Fruit fly (Drosophila melanogaster): ENCODE measurements around the gene CG9135.

Gene CG9135

DNA sequence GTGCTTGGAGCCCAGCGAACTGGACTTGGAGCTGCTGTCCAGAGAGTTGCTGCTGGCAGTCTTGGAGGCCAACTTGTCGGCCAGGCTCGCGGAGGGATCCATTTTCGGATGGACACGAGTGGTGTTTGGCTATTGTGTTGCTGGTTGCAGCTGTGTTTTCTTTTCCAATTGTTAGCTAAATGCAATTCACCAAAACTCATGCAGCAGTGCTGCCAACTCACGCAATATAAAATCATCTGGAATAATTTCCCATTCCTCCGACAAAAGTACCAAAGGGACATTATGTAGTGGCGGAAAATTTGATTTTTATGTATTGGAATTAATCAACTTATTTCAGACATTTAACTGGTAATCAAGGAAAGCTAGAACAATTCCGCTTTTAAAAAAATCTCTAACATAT is 13.9 kb upstream of the CG9135 start, which contains the start of gene mtm (continued):
- no peak for TF ChIP-seq Asciz (GFP tag; optimal IDR thresholded peaks at IDR 0.05)
- TF ChIP-seq crp (GFP tag; optimal IDR thresholded peaks at IDR 0.05), result peak; percentile 40 to 91
- no peak for TF ChIP-seq TFAM (GFP tag; optimal IDR thresholded peaks at IDR 0.05)
- no peak for TF ChIP-seq CG7963 (GFP tag; IDR thresholded peaks at IDR 0.05; ENCODE audit: partially characterized antibody)
- TF ChIP-seq zfh2 (GFP tag; optimal IDR thresholded peaks at IDR 0.05), result no peak
- TF ChIP-seq org-1 (GFP tag; optimal IDR thresholded peaks at IDR 0.05), result no peak
- no peak for TF ChIP-seq Max (GFP tag; optimal IDR thresholded peaks at IDR 0.05)
- TF ChIP-seq CG12219 (GFP tag; optimal IDR thresholded peaks at IDR 0.05), result no peak
- TF ChIP-seq CG11560 (tag; IDR thresholded peaks at IDR 0.05), result no peak
- peak; percentile 99 for TF ChIP-seq trem (tag; optimal IDR thresholded peaks at IDR 0.05)
- TF ChIP-seq Dll (GFP tag; IDR thresholded peaks at IDR 0.05; ENCODE audit: partially characterized antibody), result 0 out of 4 replicates have a peak, but pooled peaks have one; percentile 19
- TF ChIP-seq CG10654 (GFP tag; optimal IDR thresholded peaks at IDR 0.05), result no peak
- no peak for TF ChIP-seq ken (GFP tag; IDR thresholded peaks at IDR 0.05)
- no peak for TF ChIP-seq ssp (GFP tag; IDR thresholded peaks at IDR 0.05)
- TF ChIP-seq CG4617 (GFP tag; optimal IDR thresholded peaks at IDR 0.05; ENCODE audit: borderline replicate concordance), result peak; percentile 67
- no peak for TF ChIP-seq Mes4 (GFP tag; optimal IDR thresholded peaks at IDR 0.05)
- TF ChIP-seq jing (GFP tag; optimal IDR thresholded peaks at IDR 0.05), result no peak
- TF ChIP-seq CG7987 (GFP tag; optimal IDR thresholded peaks at IDR 0.05), result no peak
- no peak for TF ChIP-seq NC2α (GFP tag; optimal IDR thresholded peaks at IDR 0.05)
- no peak for TF ChIP-seq CG10959 (GFP tag; IDR thresholded peaks at IDR 0.05)
- TF ChIP-seq Fer2 (tag; optimal IDR thresholded peaks at IDR 0.05), result no peak
- no peak for TF ChIP-seq Atf6 (GFP tag; IDR thresholded peaks at IDR 0.05)
- no peak for TF ChIP-seq CG6683 (GFP tag; optimal IDR thresholded peaks at IDR 0.05)
- TF ChIP-seq lola (GFP tag; optimal IDR thresholded peaks at IDR 0.05), result no peak
- TF ChIP-seq Dip2 (GFP tag; IDR thresholded peaks at IDR 0.05), result no peak
- TF ChIP-seq shn (GFP tag; optimal IDR thresholded peaks at IDR 0.05), result no peak
- no peak for TF ChIP-seq fru (optimal IDR thresholded peaks at IDR 0.05)
- no peak for TF ChIP-seq fd64A (GFP tag; optimal IDR thresholded peaks at IDR 0.05)
- no peak for TF ChIP-seq hth (optimal IDR thresholded peaks at IDR 0.05)
- TF ChIP-seq sima (GFP tag; optimal IDR thresholded peaks at IDR 0.05), result no peak
- no peak for TF ChIP-seq dati (GFP tag; IDR thresholded peaks at IDR 0.05)
- peak; percentile 74 for TF ChIP-seq MESR4 (GFP tag; optimal IDR thresholded peaks at IDR 0.05)
- TF ChIP-seq sens-2 (GFP tag; IDR thresholded peaks at IDR 0.05), result no peak
- no peak for TF ChIP-seq repo (GFP tag; optimal IDR thresholded peaks at IDR 0.05)
- TF ChIP-seq onecut (GFP tag; IDR thresholded peaks at IDR 0.05), result no peak
- TF ChIP-seq CG9797 (GFP tag; optimal IDR thresholded peaks at IDR 0.05), result no peak
- TF ChIP-seq sna (GFP tag; IDR thresholded peaks at IDR 0.05; ENCODE audit: partially characterized antibody), result 0 out of 2 replicates have a peak, but pooled peaks have one; percentile 30
- peak; percentile 4 for TF ChIP-seq CG10267 (tag; optimal IDR thresholded peaks at IDR 0.05)
- no peak for TF ChIP-seq CG18619 (GFP tag; optimal IDR thresholded peaks at IDR 0.05)
- TF ChIP-seq Rfx (GFP tag; IDR thresholded peaks at IDR 0.05), result no peak
- TF ChIP-seq Rx (GFP tag; IDR thresholded peaks at IDR 0.05), result no peak
- no peak for TF ChIP-seq cg (GFP tag; optimal IDR thresholded peaks at IDR 0.05)
- no peak for TF ChIP-seq CG12769 (tag; optimal IDR thresholded peaks at IDR 0.05)
- no peak for TF ChIP-seq Neu2 (GFP tag; optimal IDR thresholded peaks at IDR 0.05; ENCODE audit: borderline replicate concordance)
- no peak for TF ChIP-seq ATbp (GFP tag; optimal IDR thresholded peaks at IDR 0.05)
- peak; percentile 47 for TF ChIP-seq YL-1 (GFP tag; optimal IDR thresholded peaks at IDR 0.05)
- no peak for TF ChIP-seq sisA (GFP tag; IDR thresholded peaks at IDR 0.05)
- TF ChIP-seq CG10274 (GFP tag; optimal IDR thresholded peaks at IDR 0.05), result no peak
- TF ChIP-seq prd (optimal IDR thresholded peaks at IDR 0.05), result no peak
- TF ChIP-seq prd (GFP tag; IDR thresholded peaks at IDR 0.05), result no peak
- TF ChIP-seq CG32532 (GFP tag; IDR thresholded peaks at IDR 0.05), result no peak
- TF ChIP-seq CG17328 (GFP tag; IDR thresholded peaks at IDR 0.05), result no peak
